Worm (Caenorhabditis elegans) whole organism, L1 larva: ENCODE results near the gene ver-3.
A peak's percentile ranks its signal among the peaks of the same experiment; 100 is the strongest.

Source experiments
- C04F5.9 ChIP-seq: sonication (generic microtip); optimal IDR thresholded peaks from 2 replicates; lab custom pipeline; 2016; ENCODE audit warnings: missing genetic modification characterization, missing compliant biosample characterization
- C16A3.4 ChIP-seq: fragments of 150-350 bp; optimal IDR thresholded peaks from 2 replicates; lab custom pipeline; 2014; ENCODE audit warnings: missing biosample characterization, missing genetic modification characterization
- F16B12.6 ChIP-seq: fragments of 150-350 bp; optimal IDR thresholded peaks from 2 replicates; lab custom pipeline; 2014; ENCODE audit warnings: missing biosample characterization, missing genetic modification characterization
- Y116A8C.19 ChIP-seq: sonication (generic microtip); optimal IDR thresholded peaks from 2 replicates; lab custom pipeline; 2016; ENCODE audit warnings: missing compliant biosample characterization, missing genetic modification characterization, borderline replicate concordance
- alr-1 ChIP-seq: fragments of 200-800 bp; sonication (Bioruptor generic); optimal IDR thresholded peaks from 2 replicates; lab custom pipeline; 2018; ENCODE audit warnings: borderline replicate concordance, mild to moderate bottlenecking, missing genetic modification characterization, missing compliant biosample characterization
- ama-1 ChIP-seq: fragments of 150-350 bp; optimal IDR thresholded peaks from 2 replicates; lab custom pipeline; 2014
- blmp-1 ChIP-seq: fragments of 150-350 bp; optimal IDR thresholded peaks from 2 replicates; lab custom pipeline; 2014; ENCODE audit warnings: missing biosample characterization, missing genetic modification characterization
- ceh-63 ChIP-seq: fragments of 200-800 bp; sonication (Bioruptor generic); optimal IDR thresholded peaks from 2 replicates; lab custom pipeline; 2018; ENCODE audit warnings: mild to moderate bottlenecking, missing genetic modification characterization, missing compliant biosample characterization
- ceh-8 ChIP-seq: fragments of 200-800 bp; sonication (Bioruptor generic); optimal IDR thresholded peaks from 2 replicates; lab custom pipeline; 2018; ENCODE audit warnings: mild to moderate bottlenecking, missing genetic modification characterization, moderate library complexity, missing compliant biosample characterization
- ceh-82 ChIP-seq, 3 experiments: fragments of 150-350 bp in 1 of 3; sonication (generic microtip) in 2 of 3; optimal IDR thresholded peaks; 2 replicates each; lab custom pipeline; 2014 to 2017; ENCODE audit warnings: missing biosample characterization in 3 of 3, missing genetic modification characterization in 3 of 3
- ceh-88 ChIP-seq: fragments of 200-800 bp; sonication (Bioruptor generic); IDR thresholded peaks from 2 replicates; pipeline ENCODE4 v1.3.6; 2022; ENCODE audit warnings: missing genetic modification characterization, missing compliant biosample characterization
- dsc-1 ChIP-seq: sonication (generic microtip); optimal IDR thresholded peaks from 2 replicates; lab custom pipeline; 2016; ENCODE audit warnings: mild to moderate bottlenecking, missing genetic modification characterization, missing compliant biosample characterization
- efl-3 ChIP-seq: fragments of 200-800 bp; sonication (Bioruptor generic); optimal IDR thresholded peaks from 2 replicates; lab custom pipeline; 2018; ENCODE audit warnings: mild to moderate bottlenecking, missing genetic modification characterization, missing compliant biosample characterization
- elt-2 ChIP-seq: sonication (generic microtip); optimal IDR thresholded peaks from 2 replicates; lab custom pipeline; 2016; ENCODE audit warnings: missing genetic modification characterization, mild to moderate bottlenecking, inconsistent platforms, missing compliant biosample characterization, missing genetic modification reagents
- elt-3 ChIP-seq, 6 experiments: fragments of 150-350 bp in 1 of 6; sonication (generic microtip); optimal IDR thresholded peaks; 2 replicates each; lab custom pipeline; 2017 to 2018; ENCODE audit warnings: missing biosample characterization in 6 of 6, missing genetic modification characterization in 6 of 6, inconsistent platforms in 1 of 6
- ets-5 ChIP-seq: fragments of 200-800 bp; sonication (Bioruptor generic); IDR thresholded peaks from 2 replicates; pipeline ENCODE4 v1.3.6; 2022; ENCODE audit warnings: missing genetic modification characterization, missing compliant biosample characterization
- fkh-8 ChIP-seq: sonication (generic microtip); optimal IDR thresholded peaks from 2 replicates; lab custom pipeline; 2016; ENCODE audit warnings: mild to moderate bottlenecking, missing genetic modification characterization, missing compliant biosample characterization
- fos-1 ChIP-seq: fragments of 150-350 bp; optimal IDR thresholded peaks from 2 replicates; lab custom pipeline; 2014; ENCODE audit warnings: missing biosample characterization, missing genetic modification characterization
- grh-1 ChIP-seq: fragments of 200-800 bp; sonication (Bioruptor generic); IDR thresholded peaks from 2 replicates; pipeline ENCODE4 v1.3.6; 2022; ENCODE audit warnings: missing genetic modification reagents, missing genetic modification characterization, missing compliant biosample characterization
- irx-1 ChIP-seq: sonication (generic microtip); optimal IDR thresholded peaks from 2 replicates; lab custom pipeline; 2016; ENCODE audit warnings: missing genetic modification characterization, missing compliant biosample characterization
- jun-1 ChIP-seq: fragments of 150-350 bp; optimal IDR thresholded peaks from 2 replicates; lab custom pipeline; 2014; ENCODE audit warnings: missing biosample characterization, missing genetic modification reagents, missing genetic modification characterization
- lin-13 ChIP-seq: fragments of 150-350 bp; optimal IDR thresholded peaks from 2 replicates; lab custom pipeline; 2014; ENCODE audit warnings: missing biosample characterization, missing genetic modification reagents, missing genetic modification characterization
- lin-14 ChIP-seq: fragments of 200-800 bp; sonication (Bioruptor generic); optimal IDR thresholded peaks from 2 replicates; lab custom pipeline; 2018; ENCODE audit warnings: mild to moderate bottlenecking, missing genetic modification characterization, moderate library complexity, missing compliant biosample characterization
- lin-15B ChIP-seq: fragments of 150-350 bp; sonication (generic microtip); optimal IDR thresholded peaks from 3 replicates; lab custom pipeline; 2014; ENCODE audit warnings: missing biosample characterization, missing genetic modification characterization
- lin-35 ChIP-seq, 2 experiments: fragments of 150-350 bp; optimal IDR thresholded peaks; 2 replicates each; lab custom pipeline; 2014; ENCODE audit warnings: missing biosample characterization in 2 of 2, missing genetic modification characterization in 2 of 2, missing genetic modification reagents in 2 of 2
- lir-3 ChIP-seq: sonication (generic microtip); optimal IDR thresholded peaks from 2 replicates; lab custom pipeline; 2016; ENCODE audit warnings: mild to moderate bottlenecking, missing genetic modification characterization, moderate library complexity, missing compliant biosample characterization; ENCODE audit not compliant: poor library complexity
- mdl-1 ChIP-seq, 2 experiments: fragments of 150-350 bp; optimal IDR thresholded peaks; 2 replicates each; lab custom pipeline; 2014 to 2017; ENCODE audit warnings: missing biosample characterization in 2 of 2, missing genetic modification characterization in 2 of 2, inconsistent platforms in 1 of 2
- mef-2 ChIP-seq: fragments of 150-350 bp; optimal IDR thresholded peaks from 2 replicates; lab custom pipeline; 2014; ENCODE audit warnings: missing biosample characterization, missing genetic modification characterization
- mep-1 ChIP-seq: fragments of 150-350 bp; optimal IDR thresholded peaks from 2 replicates; lab custom pipeline; 2014; ENCODE audit warnings: missing biosample characterization, missing genetic modification characterization
- nhr-11 ChIP-seq: fragments of 150-350 bp; optimal IDR thresholded peaks from 2 replicates; lab custom pipeline; 2014; ENCODE audit warnings: missing biosample characterization, missing genetic modification characterization
- nhr-12 ChIP-seq: sonication (generic microtip); optimal IDR thresholded peaks from 2 replicates; lab custom pipeline; 2017; ENCODE audit warnings: missing biosample characterization, missing genetic modification characterization
- nhr-19 ChIP-seq: fragments of 200-800 bp; sonication (Bioruptor generic); conservative IDR thresholded peaks from 2 replicates; pipeline ENCODE4 v1.3.6; 2022; ENCODE audit warnings: missing genetic modification characterization, missing compliant biosample characterization
- nhr-28 ChIP-seq: fragments of 150-350 bp; optimal IDR thresholded peaks from 2 replicates; lab custom pipeline; 2014; ENCODE audit warnings: missing biosample characterization, missing genetic modification characterization
- nhr-47 ChIP-seq: sonication (generic microtip); optimal IDR thresholded peaks from 2 replicates; lab custom pipeline; 2016; ENCODE audit warnings: mild to moderate bottlenecking, missing genetic modification characterization, moderate library complexity, missing compliant biosample characterization
- nhr-71 ChIP-seq: sonication (generic microtip); optimal IDR thresholded peaks from 2 replicates; lab custom pipeline; 2016; ENCODE audit warnings: mild to moderate bottlenecking, missing genetic modification characterization, moderate library complexity, missing compliant biosample characterization
- nhr-76 ChIP-seq: sonication (generic microtip); optimal IDR thresholded peaks from 2 replicates; lab custom pipeline; 2017; ENCODE audit warnings: missing biosample characterization, missing genetic modification characterization
- nhr-77 ChIP-seq: fragments of 150-350 bp; optimal IDR thresholded peaks from 2 replicates; lab custom pipeline; 2014; ENCODE audit warnings: missing biosample characterization, missing genetic modification characterization
- nhr-85 ChIP-seq: sonication (generic microtip); peaks from one replicate; lab custom pipeline; 2016; ENCODE audit warnings: missing genetic modification characterization, inconsistent platforms, missing compliant biosample characterization
- nhr-90 ChIP-seq: sonication (generic microtip); optimal IDR thresholded peaks from 2 replicates; lab custom pipeline; 2016; ENCODE audit warnings: mild to moderate bottlenecking, missing genetic modification characterization, missing compliant biosample characterization; ENCODE audit not compliant: poor library complexity
- pax-3 ChIP-seq: fragments of 200-800 bp; sonication (Bioruptor generic); optimal IDR thresholded peaks from 2 replicates; lab custom pipeline; 2018; ENCODE audit warnings: mild to moderate bottlenecking, missing genetic modification characterization, moderate library complexity, missing compliant biosample characterization
- pqm-1 ChIP-seq: sonication (generic microtip); optimal IDR thresholded peaks from 3 replicates; lab custom pipeline; 2017; ENCODE audit warnings: missing biosample characterization, missing genetic modification characterization
- skn-1 ChIP-seq: fragments of 150-350 bp; optimal IDR thresholded peaks from 2 replicates; lab custom pipeline; 2014; ENCODE audit warnings: missing biosample characterization, missing genetic modification characterization
- snpc-4 ChIP-seq: fragments of 150-350 bp; optimal IDR thresholded peaks from 2 replicates; lab custom pipeline; 2014; ENCODE audit warnings: missing biosample characterization, missing genetic modification characterization
- snu-23 ChIP-seq: sonication (generic microtip); optimal IDR thresholded peaks from 2 replicates; lab custom pipeline; 2016; ENCODE audit warnings: missing genetic modification characterization, missing compliant biosample characterization
- sptf-1 ChIP-seq: fragments of 150-350 bp; optimal IDR thresholded peaks from 2 replicates; lab custom pipeline; 2014; ENCODE audit warnings: missing biosample characterization, missing genetic modification characterization
- swsn-7 ChIP-seq: sonication (generic microtip); optimal IDR thresholded peaks from 2 replicates; lab custom pipeline; 2016; ENCODE audit warnings: missing genetic modification characterization, missing compliant biosample characterization
- unc-62 ChIP-seq: fragments of 150-350 bp; optimal IDR thresholded peaks from 2 replicates; lab custom pipeline; 2014; ENCODE audit warnings: missing biosample characterization, missing genetic modification reagents, missing genetic modification characterization
- unc-86 ChIP-seq: sonication (generic microtip); optimal IDR thresholded peaks from 2 replicates; lab custom pipeline; 2016; ENCODE audit warnings: missing genetic modification characterization, missing compliant biosample characterization
- unc-98 ChIP-seq: fragments of 200-800 bp; sonication (Bioruptor generic); IDR thresholded peaks from 2 replicates; pipeline ENCODE4 v1.3.6; 2022; ENCODE audit warnings: missing genetic modification characterization, missing compliant biosample characterization
- xbp-1 ChIP-seq: sonication (generic microtip); optimal IDR thresholded peaks from 2 replicates; lab custom pipeline; 2016; ENCODE audit warnings: missing genetic modification characterization, missing compliant biosample characterization
- zip-4 ChIP-seq: fragments of 200-800 bp; sonication (Bioruptor generic); optimal IDR thresholded peaks from 2 replicates; lab custom pipeline; 2018; ENCODE audit warnings: mild to moderate bottlenecking, missing genetic modification characterization, moderate library complexity, missing compliant biosample characterization
- ztf-11 ChIP-seq, 2 experiments: sonication (generic microtip); optimal IDR thresholded peaks; 2 replicates each; lab custom pipeline; 2016 to 2017; ENCODE audit warnings: missing genetic modification characterization in 2 of 2, missing biosample characterization in 1 of 2, missing compliant biosample characterization in 1 of 2
- ztf-4 ChIP-seq: fragments of 150-350 bp; optimal IDR thresholded peaks from 2 replicates; lab custom pipeline; 2014; ENCODE audit warnings: missing biosample characterization, missing genetic modification characterization

The ver-3 gene

ce11 chrX:10963453-10964046 lies 28.7 kb upstream of the ver-3 start, which contains the start of gene nas-10 (continued):
- TF ChIP-seq alr-1 (tag; lab: Kevin White, UChicago) = no peak
- peak; percentile 73 for TF ChIP-seq nhr-90 (tag; lab: Kevin White, UChicago)
- no peak for TF ChIP-seq ama-1 (lab: Kevin White, UChicago)
- TF ChIP-seq snpc-4 (tag; lab: Kevin White, UChicago) = no peak
- TF ChIP-seq blmp-1 = peak; percentile 21
- TF ChIP-seq fkh-8 (tag; lab: Kevin White, UChicago) = no peak
- no peak for TF ChIP-seq skn-1
- no peak for TF ChIP-seq nhr-28 (tag; lab: Kevin White, UChicago)
- TF ChIP-seq ztf-11 (tag; optimal IDR thresholded peaks at IDR 0.05; lab: Kevin White, UChicago) = peak in 1 of 2 experiments; percentile 38
- TF ChIP-seq mef-2 (tag; lab: Kevin White, UChicago) = no peak
- peak; percentile 39 for TF ChIP-seq xbp-1 (tag; lab: Kevin White, UChicago)
- no peak for TF ChIP-seq C04F5.9 (tag; lab: Kevin White, UChicago)
- peak; percentile 13 for TF ChIP-seq irx-1
- TF ChIP-seq lin-15B (tag; lab: Kevin White, UChicago) = no peak
- TF ChIP-seq nhr-11 (tag; lab: Kevin White, UChicago) = no peak
- TF ChIP-seq lir-3 (tag; lab: Kevin White, UChicago) = peak; percentile 54
- peak; percentile 47 for TF ChIP-seq lin-14 (GFP tag; lab: Kevin White, UChicago)
- TF ChIP-seq zip-4 (GFP tag; lab: Kevin White, UChicago) = no peak
- TF ChIP-seq ceh-8 = no peak
- TF ChIP-seq nhr-77 (tag; lab: Kevin White, UChicago) = no peak
- no peak for TF ChIP-seq pqm-1 (tag; lab: Kevin White, UChicago)
- peak; percentile 68 for TF ChIP-seq nhr-19 (GFP tag; lab: Robert Waterston, UW)
- TF ChIP-seq nhr-76 (tag; lab: Kevin White, UChicago) = no peak
- TF ChIP-seq unc-86 (tag; lab: Kevin White, UChicago) = peak; percentile 19
- peak; percentile 62 for TF ChIP-seq swsn-7
- TF ChIP-seq nhr-47 (tag; lab: Kevin White, UChicago) = no peak
- peak; percentile 52 for TF ChIP-seq C16A3.4
- peak in 1 of 6 experiments; percentile 18 for TF ChIP-seq elt-3 (tag; optimal IDR thresholded peaks at IDR 0.05; lab: Kevin White, UChicago)
- peak; percentile 77 for TF ChIP-seq snu-23 (GFP tag; lab: Kevin White, UChicago)
- TF ChIP-seq ets-5 = no peak
- peak; percentile 68 for TF ChIP-seq nhr-71 (tag; lab: Kevin White, UChicago)
- TF ChIP-seq lin-13 (GFP tag; lab: Kevin White, UChicago) = no peak
- peak in 1 of 2 experiments; percentile 61 for TF ChIP-seq lin-35 (GFP tag; optimal IDR thresholded peaks at IDR 0.05; lab: Kevin White, UChicago)
- no peak for TF ChIP-seq efl-3 (GFP tag; lab: Kevin White, UChicago)
- TF ChIP-seq nhr-12 (tag; lab: Kevin White, UChicago) = no peak
- peak in 2 of 3 experiments; percentile 29 to 37 for TF ChIP-seq ceh-82 (tag; optimal IDR thresholded peaks at IDR 0.05; lab: Kevin White, UChicago)
- no peak for TF ChIP-seq sptf-1 (tag; lab: Kevin White, UChicago)
- TF ChIP-seq fos-1 (tag; lab: Kevin White, UChicago) = no peak
- no peak for TF ChIP-seq ztf-4
- TF ChIP-seq mdl-1 (tag; optimal IDR thresholded peaks at IDR 0.05; lab: Kevin White, UChicago) = peak in 1 of 2 experiments; percentile 49
- TF ChIP-seq grh-1 (GFP tag; lab: Robert Waterston, UW) = 0 out of 2 replicates have a peak, but pooled peaks have one; percentile 24
- TF ChIP-seq jun-1 (tag; lab: Kevin White, UChicago) = peak; percentile 25
- TF ChIP-seq ceh-63 (GFP tag; lab: Kevin White, UChicago) = no peak
- TF ChIP-seq mep-1 = peak; percentile 54
- no peak for TF ChIP-seq ceh-88 (GFP tag; lab: Robert Waterston, UW)
- no peak for TF ChIP-seq F16B12.6
- TF ChIP-seq elt-2 (tag; lab: Kevin White, UChicago) = peak; percentile 45
- peak; percentile 76 for TF ChIP-seq nhr-85 (tag; lab: Kevin White, UChicago)
- TF ChIP-seq unc-98 (GFP tag; lab: Robert Waterston, UW) = no peak
- TF ChIP-seq Y116A8C.19 (tag; lab: Kevin White, UChicago) = no peak
- TF ChIP-seq dsc-1 (tag; lab: Kevin White, UChicago) = peak; percentile 52
- no peak for TF ChIP-seq unc-62 (GFP tag; lab: Kevin White, UChicago)
- TF ChIP-seq pax-3 = no peak
